Fruit fly (Drosophila melanogaster) whole organism: ENCODE results near the gene rtv.

Experiments used
- CG8478 ChIP-seq: fragments of >200 bp; optimal IDR thresholded peaks from 2 replicates; lab custom pipeline; 2018; ENCODE audit warnings: inconsistent platforms
- Dll ChIP-seq: fragments of >200 bp; optimal IDR thresholded peaks from 2 replicates; lab custom pipeline; 2017
- EcR ChIP-seq, 2 experiments: fragments of >200 bp; optimal IDR thresholded peaks; 2 replicates each; lab custom pipeline; 2017; ENCODE audit warnings: missing biosample characterization in 2 of 2, missing genetic modification characterization in 2 of 2, missing genetic modification reagents in 2 of 2
- pan ChIP-seq: fragments of >200 bp; optimal IDR thresholded peaks from 2 replicates; lab custom pipeline; 2017
- psq ChIP-seq: fragments of >200 bp; optimal IDR thresholded peaks from 2 replicates; lab custom pipeline; 2017
- usp ChIP-seq: fragments of >200 bp; optimal IDR thresholded peaks from 2 replicates; lab custom pipeline; 2017; ENCODE audit warnings: missing biosample characterization, missing genetic modification characterization, mixed read lengths

Gene rtv

dm6 chrX:11136587-11137512 is 16.9 kb downstream of the rtv start, which contains the start of gene Klp10A:
Gene Klp10A, minus strand, starts transcription at chrX:11137118.
- TF ChIP-seq CG8478 (lab: Kevin White, UChicago): no peak
- TF ChIP-seq pan (lab: Kevin White, UChicago): no peak
- TF ChIP-seq Dll: no peak
- TF ChIP-seq psq: no peak
- TF ChIP-seq EcR (GFP tag; optimal IDR thresholded peaks at IDR 0.05; lab: Kevin White, UChicago): no peak
- TF ChIP-seq usp (GFP tag; lab: Kevin White, UChicago): no peak

- TF ChIP-seq usp (GFP tag; lab: Kevin White, UChicago) (no peak), pan (lab: Kevin White, UChicago) (no peak), psq (no peak), Dll (no peak), EcR (GFP tag; optimal IDR thresholded peaks at IDR 0.05; lab: Kevin White, UChicago) (no peak), CG8478 (lab: Kevin White, UChicago) (no peak)
These were observed 17.8 kb downstream of the rtv start for dm6 chrX:11135840-11136586.

dm6 chrX:11132312-11132711 is 21.5 kb downstream of the rtv start, which contains the start of gene CG44385:
Gene CG44385, minus strand, starts transcription at chrX:11132412.
- TF ChIP-seq CG8478 (lab: Kevin White, UChicago) (no peak), EcR (GFP tag; optimal IDR thresholded peaks at IDR 0.05; lab: Kevin White, UChicago) (no peak), pan (lab: Kevin White, UChicago) (no peak), usp (GFP tag; lab: Kevin White, UChicago) (no peak), psq (no peak), Dll (no peak)

DNA sequence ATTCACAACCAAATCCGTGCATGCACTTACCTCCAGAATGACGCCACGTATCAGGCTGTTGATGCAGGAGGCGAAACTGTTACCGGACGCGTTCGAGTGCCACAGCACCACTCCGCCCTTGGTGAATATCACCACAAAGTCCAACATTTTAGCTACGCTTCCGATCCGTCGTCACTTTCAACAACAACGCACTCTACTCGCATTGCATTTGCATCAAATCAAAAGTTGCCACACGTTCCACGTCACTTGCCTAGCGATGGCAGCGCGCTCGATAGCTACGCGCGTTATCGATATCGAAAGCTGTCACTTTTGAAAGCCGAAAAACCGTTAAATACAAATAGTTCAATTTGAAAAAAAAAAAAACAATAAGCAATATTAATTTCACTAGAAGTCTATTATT is 25.0 kb downstream of the rtv start, which contains the start of gene SrpRalpha:
Gene SrpRalpha, minus strand, starts transcription at position 260 of the 400 bp plus-strand sequence.
- TF ChIP-seq pan (lab: Kevin White, UChicago): no peak
- no peak for TF ChIP-seq usp (GFP tag; lab: Kevin White, UChicago)

DNA sequence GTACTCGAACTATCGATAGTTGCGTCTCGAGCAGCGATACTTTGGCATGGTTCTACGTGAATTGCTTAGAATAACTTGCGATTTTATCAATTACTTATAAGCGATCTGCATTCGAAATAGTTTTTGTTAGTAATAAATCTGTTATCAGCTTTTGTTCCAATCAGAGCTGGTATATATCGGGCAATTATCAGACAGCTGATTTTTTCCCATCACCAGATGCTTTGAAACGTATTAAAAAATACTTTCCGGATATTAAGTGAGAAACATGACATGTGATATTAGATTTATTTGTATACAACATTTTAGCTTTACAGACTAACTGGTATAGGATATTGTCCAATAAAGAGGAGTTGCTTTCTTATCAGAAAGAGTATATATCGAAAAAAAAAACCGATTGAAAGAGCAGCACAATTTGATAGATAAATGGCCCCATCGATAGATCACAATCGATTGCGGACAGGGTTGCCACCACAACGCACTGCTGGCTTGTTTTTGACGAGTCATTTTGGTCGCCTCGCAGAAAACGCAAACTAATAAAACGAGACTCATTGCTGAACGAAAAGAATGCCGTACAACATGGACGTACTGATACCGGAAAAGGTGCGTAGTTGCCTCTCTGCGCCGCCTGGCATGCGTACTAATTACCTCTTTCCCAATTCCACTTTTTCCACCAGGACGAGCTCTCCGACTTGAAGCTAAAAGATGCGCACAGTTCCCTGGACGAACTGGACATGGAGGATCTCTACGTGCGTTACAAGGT is 28.9 kb downstream of the rtv start, which contains the start of gene Rpt3:
Gene Rpt3, plus strand, starts transcription at position 353 of the 760 bp plus-strand sequence.
- no peak for TF ChIP-seq Dll
- no peak for TF ChIP-seq pan (lab: Kevin White, UChicago)
- TF ChIP-seq CG8478 (lab: Kevin White, UChicago): no peak

dm6 chrX:11124126-11124748 is 29.6 kb downstream of the rtv start, which contains the start of gene CG11122:
Gene CG11122, minus strand, starts transcription at chrX:11124726.
- no peak for TF ChIP-seq psq
- no peak for TF ChIP-seq usp (GFP tag; lab: Kevin White, UChicago)
- TF ChIP-seq pan (lab: Kevin White, UChicago): no peak

dm6 chrX:11123561-11123960 is 30.2 kb downstream of the rtv start:
- TF ChIP-seq EcR (GFP tag; optimal IDR thresholded peaks at IDR 0.05; lab: Kevin White, UChicago) (no peak), psq (no peak), Dll (no peak), CG8478 (lab: Kevin White, UChicago) (no peak), pan (lab: Kevin White, UChicago) (no peak), usp (GFP tag; lab: Kevin White, UChicago) (no peak)

dm6 chrX:11109670-11110069 is 44.1 kb downstream of the rtv start:
- TF ChIP-seq CG8478 (lab: Kevin White, UChicago) (no peak), pan (lab: Kevin White, UChicago) (no peak), Dll (no peak), psq (no peak), EcR (GFP tag; optimal IDR thresholded peaks at IDR 0.05; lab: Kevin White, UChicago) (no peak), usp (GFP tag; lab: Kevin White, UChicago) (no peak)

- TF ChIP-seq Dll (no peak), CG8478 (lab: Kevin White, UChicago) (no peak), pan (lab: Kevin White, UChicago) (no peak), EcR (GFP tag; optimal IDR thresholded peaks at IDR 0.05; lab: Kevin White, UChicago) (no peak), usp (GFP tag; lab: Kevin White, UChicago) (no peak), psq (no peak)
These were observed 44.8 kb downstream of the rtv start for dm6 chrX:11108845-11109450.

DNA sequence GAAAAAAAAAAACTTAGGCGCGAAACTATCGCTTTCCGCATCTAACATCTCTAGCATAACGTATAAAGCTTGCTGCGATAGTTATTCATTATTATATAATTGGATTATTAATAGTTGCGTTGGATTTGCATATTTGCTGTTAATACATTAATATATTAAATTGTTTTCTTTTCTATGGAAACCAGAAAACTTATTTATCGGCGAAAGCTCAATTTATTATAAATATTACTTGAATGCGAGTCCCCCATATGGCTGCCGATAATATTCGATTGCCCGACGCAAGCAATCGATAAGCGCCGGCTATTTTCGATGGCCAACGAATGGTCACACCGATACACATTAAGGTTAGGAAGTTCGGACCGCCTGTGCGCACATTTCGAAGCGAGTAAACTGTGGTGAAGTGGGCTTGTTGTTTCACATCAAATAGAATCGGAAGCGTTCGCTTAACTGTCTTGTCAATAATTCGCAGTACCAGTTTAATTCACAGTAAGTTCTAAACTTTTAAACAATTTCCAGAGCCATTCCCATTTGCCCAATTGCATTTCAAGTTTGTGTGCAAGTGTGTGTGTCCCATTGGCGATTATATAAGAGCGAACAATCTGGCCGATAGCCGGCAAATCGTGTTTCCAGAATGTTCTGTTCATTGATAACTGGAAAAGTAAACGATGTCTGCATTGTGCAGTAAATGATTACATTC is 45.5 kb downstream of the rtv start, which contains the start of gene Hsp60A:
Gene Hsp60A, plus strand, starts transcription at position 335 of the 697 bp plus-strand sequence.
- TF ChIP-seq pan (lab: Kevin White, UChicago) (no peak), usp (GFP tag; lab: Kevin White, UChicago) (no peak), CG8478 (lab: Kevin White, UChicago) (no peak), EcR (GFP tag; optimal IDR thresholded peaks at IDR 0.05; lab: Kevin White, UChicago) (no peak), psq (no peak), Dll (no peak)
